Worm (Caenorhabditis elegans) whole organism, midembryonic: Measurements from ENCODE around the gene ceh-31.

Experiments used
- T22C8.4 ChIP-seq: fragments of 200-800 bp; sonication (Bioruptor generic); IDR thresholded peaks from 2 replicates; pipeline ENCODE4 v1.3.6; 2022; ENCODE audit warnings: missing genetic modification characterization, missing compliant biosample characterization
- cog-1 ChIP-seq: sonication (generic microtip); optimal IDR thresholded peaks from 2 replicates; lab custom pipeline; 2016; ENCODE audit warnings: missing genetic modification characterization, missing compliant biosample characterization
- flt-1 ChIP-seq: fragments of 200-800 bp; sonication (Bioruptor generic); IDR thresholded peaks from 2 replicates; pipeline ENCODE4 v1.3.6; 2022; ENCODE audit warnings: missing genetic modification characterization, missing compliant biosample characterization
- klf-2 ChIP-seq: fragments of 200-800 bp; sonication (Bioruptor generic); conservative IDR thresholded peaks from 2 replicates; pipeline ENCODE4 v1.3.6; 2022; ENCODE audit warnings: missing genetic modification reagents, missing genetic modification characterization, missing compliant biosample characterization
- med-1 ChIP-seq: sonication (generic microtip); optimal IDR thresholded peaks from 2 replicates; lab custom pipeline; 2017; ENCODE audit warnings: missing genetic modification characterization, mild to moderate bottlenecking, missing compliant biosample characterization, antibody characterized with exemption, missing genetic modification reagents; ENCODE audit not compliant: insufficient read depth
- ref-1 ChIP-seq: fragments of 200-800 bp; sonication (Bioruptor generic); conservative IDR thresholded peaks from 2 replicates; pipeline ENCODE4 v1.3.6; 2022; ENCODE audit warnings: missing genetic modification reagents, missing genetic modification characterization, missing compliant biosample characterization
- tab-1 ChIP-seq: fragments of 200-800 bp; sonication (Bioruptor generic); IDR thresholded peaks from 2 replicates; pipeline ENCODE4 v1.3.6; 2022; ENCODE audit warnings: missing genetic modification characterization, missing compliant biosample characterization
- ztf-23 ChIP-seq: fragments of 200-800 bp; sonication (Bioruptor generic); IDR thresholded peaks from 2 replicates; pipeline ENCODE4 v1.3.6; 2022; ENCODE audit warnings: missing genetic modification reagents, missing genetic modification characterization, missing compliant biosample characterization
- ztf-29 ChIP-seq: fragments of 200-800 bp; sonication (Bioruptor generic); IDR thresholded peaks from 2 replicates; pipeline ENCODE4 v1.3.6; 2022; ENCODE audit warnings: missing genetic modification reagents, missing genetic modification characterization, missing compliant biosample characterization

ceh-31 gene

DNA sequence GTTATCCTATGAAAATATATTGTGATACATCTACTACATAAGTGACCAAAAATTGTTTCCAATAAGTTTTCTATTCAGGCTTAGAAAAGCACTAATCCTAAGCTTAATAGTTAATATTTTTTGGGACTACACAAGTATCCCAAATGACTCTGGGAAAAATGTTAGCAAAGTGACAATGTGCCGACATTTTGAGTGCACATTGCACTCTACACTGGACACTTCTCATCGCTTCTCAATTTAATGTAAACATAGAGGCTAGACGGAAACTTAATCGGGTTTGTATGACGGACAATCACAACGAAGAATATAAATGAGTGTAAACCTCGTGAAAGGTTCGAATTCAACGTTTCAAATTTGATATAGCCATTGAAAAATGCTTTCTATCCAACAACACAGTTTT is 41.5 kb upstream of the ceh-31 start:
- no peak for TF ChIP-seq T22C8.4 (GFP tag; lab: Robert Waterston, UW)
- TF ChIP-seq klf-2 (GFP tag; lab: Robert Waterston, UW): no peak
- no peak for TF ChIP-seq cog-1 (tag; lab: Kevin White, UChicago)
- TF ChIP-seq flt-1 (GFP tag; lab: Robert Waterston, UW): no peak
- TF ChIP-seq ref-1 (GFP tag; lab: Robert Waterston, UW): no peak
- TF ChIP-seq ztf-29: no peak
- no peak for TF ChIP-seq med-1
- TF ChIP-seq tab-1 (GFP tag; lab: Robert Waterston, UW): no peak
- TF ChIP-seq ztf-23: no peak

DNA sequence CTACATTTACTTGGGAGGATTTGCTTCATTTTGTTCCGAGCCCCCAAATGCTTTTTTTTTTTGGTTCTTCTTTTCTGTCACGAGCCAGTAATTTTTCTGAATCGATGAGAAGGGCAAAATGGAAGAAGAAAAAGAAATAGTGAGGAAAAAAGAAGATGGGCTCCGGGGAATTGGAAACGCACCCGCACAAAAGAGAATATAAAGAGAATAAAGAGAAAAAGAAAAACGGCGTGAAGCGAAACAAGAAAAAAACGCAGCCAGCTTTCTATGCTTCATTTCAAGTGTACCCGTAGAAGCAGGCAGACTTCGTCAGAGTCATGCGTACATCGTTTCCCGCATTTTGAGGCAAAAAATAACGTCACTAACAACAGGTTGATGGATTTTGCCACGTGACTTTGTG is 40.8 kb upstream of the ceh-31 start:
- TF ChIP-seq ztf-23 (no peak), ref-1 (GFP tag; lab: Robert Waterston, UW) (no peak), cog-1 (tag; lab: Kevin White, UChicago) (no peak), med-1 (no peak), flt-1 (GFP tag; lab: Robert Waterston, UW) (no peak), ztf-29 (no peak), tab-1 (GFP tag; lab: Robert Waterston, UW) (no peak), klf-2 (GFP tag; lab: Robert Waterston, UW) (no peak), T22C8.4 (GFP tag; lab: Robert Waterston, UW) (no peak)

DNA sequence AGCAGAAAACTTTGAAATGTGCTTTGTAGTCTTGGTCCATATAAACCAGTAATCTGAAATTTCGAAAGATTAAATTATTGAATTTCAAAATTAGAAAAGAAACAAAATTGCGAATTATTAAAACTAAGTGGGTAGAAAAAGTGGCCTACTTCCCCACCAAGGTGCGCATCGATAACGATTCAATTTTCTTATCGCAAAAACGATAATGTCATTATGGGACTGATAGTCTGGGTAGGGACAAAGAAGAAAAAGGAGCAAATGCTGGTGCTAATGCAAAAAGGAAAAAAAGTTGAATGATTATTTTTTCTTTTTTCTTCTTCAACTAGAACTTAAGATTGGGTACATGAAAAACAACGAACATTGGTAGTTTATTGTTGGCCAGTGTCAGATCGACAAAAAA is 40.4 kb upstream of the ceh-31 start, which contains the start of gene gpcp-1:
TSS of gene gpcp-1 (minus strand) at position 53 of the 400 bp plus-strand sequence.
- TF ChIP-seq ztf-23: no peak
- TF ChIP-seq cog-1 (tag; lab: Kevin White, UChicago): no peak
- TF ChIP-seq tab-1 (GFP tag; lab: Robert Waterston, UW): no peak
- no peak for TF ChIP-seq klf-2 (GFP tag; lab: Robert Waterston, UW)
- no peak for TF ChIP-seq med-1
- no peak for TF ChIP-seq ref-1 (GFP tag; lab: Robert Waterston, UW)
- TF ChIP-seq T22C8.4 (GFP tag; lab: Robert Waterston, UW): no peak
- no peak for TF ChIP-seq flt-1 (GFP tag; lab: Robert Waterston, UW)
- no peak for TF ChIP-seq ztf-29

DNA sequence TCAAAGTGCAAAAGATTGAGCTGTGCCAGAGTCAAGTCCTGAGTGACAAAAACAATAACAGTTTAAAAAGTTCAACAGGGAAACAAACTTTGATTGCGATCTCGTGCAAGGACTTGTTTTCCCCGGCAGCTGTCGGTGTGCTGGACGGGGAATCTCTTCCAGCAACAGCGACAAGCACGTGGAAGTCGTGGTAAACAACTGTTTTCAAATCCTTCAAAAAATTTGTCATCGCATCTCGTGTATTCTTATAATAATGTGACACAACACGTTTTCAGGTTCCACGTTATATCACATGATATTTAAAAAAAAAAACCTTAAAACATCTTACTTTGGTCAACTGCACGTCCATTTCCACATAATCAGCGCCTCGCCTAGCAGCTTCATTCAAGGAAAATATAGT is 38.4 kb upstream of the ceh-31 start:
- no peak for TF ChIP-seq cog-1 (tag; lab: Kevin White, UChicago)
- TF ChIP-seq T22C8.4 (GFP tag; lab: Robert Waterston, UW): no peak
- no peak for TF ChIP-seq med-1
- no peak for TF ChIP-seq ztf-29
- no peak for TF ChIP-seq tab-1 (GFP tag; lab: Robert Waterston, UW)
- no peak for TF ChIP-seq ztf-23
- TF ChIP-seq ref-1 (GFP tag; lab: Robert Waterston, UW): no peak
- no peak for TF ChIP-seq flt-1 (GFP tag; lab: Robert Waterston, UW)
- TF ChIP-seq klf-2 (GFP tag; lab: Robert Waterston, UW): no peak

DNA sequence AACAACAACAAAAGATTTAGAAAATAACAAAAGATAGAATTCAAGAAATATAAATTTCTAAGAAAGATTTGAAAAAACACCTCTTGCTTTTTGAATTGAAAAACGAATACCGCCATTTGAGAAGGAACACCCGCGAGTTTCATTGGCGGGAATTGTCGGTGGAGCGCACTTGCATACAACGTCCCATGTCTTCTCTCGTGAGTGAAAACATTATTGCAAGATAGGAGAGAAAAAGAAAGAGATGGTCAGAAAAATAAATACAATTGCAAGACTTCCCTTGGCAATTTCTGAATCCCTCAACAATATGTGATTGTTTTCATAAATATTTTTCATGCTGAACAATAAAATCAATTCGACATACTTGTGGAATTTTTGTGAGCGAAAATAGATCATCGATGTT is 35.9 kb upstream of the ceh-31 start, which contains the start of gene K10B3.5:
TSS of gene K10B3.5 (minus strand) at position 343 of the 400 bp plus-strand sequence.
- TF ChIP-seq klf-2 (GFP tag; lab: Robert Waterston, UW) (no peak), flt-1 (GFP tag; lab: Robert Waterston, UW) (0 out of 2 replicates have a peak, but pooled peaks have one; percentile 25), ztf-29 (no peak), T22C8.4 (GFP tag; lab: Robert Waterston, UW) (no peak)

DNA sequence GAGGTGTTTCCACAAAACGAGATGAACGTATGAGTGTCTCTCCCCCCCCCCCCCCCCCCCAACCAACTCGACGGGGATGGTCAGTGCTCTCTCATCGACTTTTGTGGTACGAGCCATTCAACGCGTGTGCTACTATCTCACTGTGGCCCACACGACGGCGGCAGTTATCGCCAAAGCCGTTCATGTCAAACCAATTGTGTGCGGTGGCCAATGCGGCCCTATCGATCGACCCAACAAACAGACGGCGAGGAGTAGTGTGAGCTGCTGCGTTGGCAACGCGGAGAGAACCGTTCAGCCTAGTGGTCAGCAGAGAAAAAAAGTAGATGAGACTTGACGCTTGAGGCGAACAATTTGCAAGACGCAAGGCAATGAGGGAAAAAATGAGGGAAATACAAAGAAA is 32.6 kb upstream of the ceh-31 start:
- TF ChIP-seq ztf-23 (peak; percentile 40; the same call in 1 of the 2 replicates), flt-1 (GFP tag; lab: Robert Waterston, UW) (peak; percentile 61; the same call in 1 of the 2 replicates), T22C8.4 (GFP tag; lab: Robert Waterston, UW) (peak; percentile 77), med-1 (no peak), tab-1 (GFP tag; lab: Robert Waterston, UW) (no peak)

DNA sequence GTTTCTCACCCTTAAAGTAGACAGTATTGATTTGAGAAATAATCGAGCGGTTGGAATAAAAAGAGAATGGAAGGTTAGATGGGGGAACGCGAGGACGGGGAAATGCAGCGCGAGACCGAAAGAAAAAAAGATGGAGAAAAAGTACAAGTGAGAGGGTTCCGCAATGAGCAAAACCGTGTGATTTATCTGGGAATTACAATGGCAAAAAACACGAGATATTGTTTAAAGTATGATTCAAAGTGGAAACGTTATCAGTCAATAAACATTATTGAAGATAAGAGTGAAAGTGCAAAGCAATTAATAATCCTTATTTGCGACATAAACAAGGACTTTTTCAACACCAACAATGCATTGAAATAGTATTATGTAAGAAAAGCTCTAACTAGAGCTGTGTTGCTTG is 31.9 kb upstream of the ceh-31 start, which contains the start of gene ztf-13:
TSS of gene ztf-13 (minus strand) at position 11 of the 400 bp plus-strand sequence.
- TF ChIP-seq flt-1 (GFP tag; lab: Robert Waterston, UW) (no peak), cog-1 (tag; lab: Kevin White, UChicago) (no peak), klf-2 (GFP tag; lab: Robert Waterston, UW) (no peak), ztf-29 (no peak)

DNA sequence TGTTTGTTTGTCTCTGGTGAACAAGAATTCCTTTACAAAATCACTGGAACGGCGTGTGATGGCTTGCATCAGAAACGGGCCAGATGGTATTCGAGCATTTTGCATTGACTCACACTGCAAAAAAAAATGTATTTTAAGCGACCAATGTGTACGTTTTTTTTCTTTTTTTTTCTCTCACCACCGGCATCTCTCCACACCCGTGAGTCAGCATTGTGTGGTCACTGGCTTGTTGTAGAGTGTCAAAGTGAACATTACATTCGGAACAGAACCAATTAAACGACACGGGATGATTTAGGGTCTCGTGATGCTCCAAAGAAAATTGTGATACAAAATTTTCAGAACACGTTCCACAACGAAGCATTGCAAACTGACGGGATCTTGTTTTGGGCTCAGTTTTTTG is 31.3 kb upstream of the ceh-31 start:
- TF ChIP-seq tab-1 (GFP tag; lab: Robert Waterston, UW) (no peak), cog-1 (tag; lab: Kevin White, UChicago) (no peak), flt-1 (GFP tag; lab: Robert Waterston, UW) (no peak), ref-1 (GFP tag; lab: Robert Waterston, UW) (no peak)

DNA sequence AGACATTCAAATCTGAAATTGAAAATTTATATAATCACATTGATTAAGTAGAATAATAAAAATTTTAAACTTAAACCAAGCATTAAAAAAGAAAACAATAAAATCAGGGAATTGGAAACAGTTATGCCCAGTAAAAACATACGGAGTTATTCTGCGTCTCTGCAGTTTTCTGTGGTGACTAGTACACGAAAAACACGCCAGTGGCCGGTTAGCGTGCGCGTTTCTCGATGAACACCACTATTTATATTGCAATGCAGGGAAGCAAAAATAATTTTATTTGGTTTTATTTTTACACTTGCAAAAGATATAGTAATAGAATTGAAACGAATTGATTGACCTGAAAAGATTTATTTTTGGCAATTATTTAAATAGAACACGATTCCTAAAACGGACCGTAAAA is 29.6 kb upstream of the ceh-31 start, which contains the start of gene sec-3:
TSS of gene sec-3 (minus strand) at position 21 of the 400 bp plus-strand sequence.
- TF ChIP-seq cog-1 (tag; lab: Kevin White, UChicago) (peak; percentile 88), klf-2 (GFP tag; lab: Robert Waterston, UW) (peak; percentile 62; the same call in 1 of the 2 replicates), T22C8.4 (GFP tag; lab: Robert Waterston, UW) (no peak), ztf-29 (peak; percentile 58; the same call in 1 of the 2 replicates), flt-1 (GFP tag; lab: Robert Waterston, UW) (peak; percentile 85), med-1 (peak; percentile 61), tab-1 (GFP tag; lab: Robert Waterston, UW) (peak; percentile 65; the same call in 1 of the 2 replicates), ref-1 (GFP tag; lab: Robert Waterston, UW) (no peak), ztf-23 (peak; percentile 78; the same call in 1 of the 2 replicates)

DNA sequence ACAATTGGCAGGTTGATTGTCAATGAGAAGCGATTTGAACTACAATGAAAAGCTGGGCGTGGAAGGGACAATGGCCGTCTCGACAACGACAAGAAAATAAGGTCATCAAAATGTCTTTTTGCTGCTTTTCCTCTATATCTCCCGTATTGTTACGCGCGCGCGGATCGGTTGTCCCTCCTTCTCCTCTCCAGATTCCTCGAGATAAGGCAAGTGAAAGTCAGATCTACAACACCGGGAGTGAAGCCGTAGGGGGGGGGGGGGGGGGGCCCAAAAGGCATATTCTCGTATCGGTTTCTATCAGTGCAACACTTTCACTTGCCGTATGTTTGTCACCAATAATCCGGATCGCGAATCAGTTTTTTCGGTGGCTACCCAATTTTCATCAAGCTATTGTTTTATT is 24.1 kb upstream of the ceh-31 start, which contains the start of gene wrt-2:
TSS of gene wrt-2 (minus strand) at position 46 of the 400 bp plus-strand sequence.
- TF ChIP-seq flt-1 (GFP tag; lab: Robert Waterston, UW) (no peak), ztf-29 (no peak), T22C8.4 (GFP tag; lab: Robert Waterston, UW) (no peak), ztf-23 (no peak), cog-1 (tag; lab: Kevin White, UChicago) (no peak), klf-2 (GFP tag; lab: Robert Waterston, UW) (no peak), ref-1 (GFP tag; lab: Robert Waterston, UW) (no peak)
